Fruit fly (Drosophila melanogaster) whole organism, prepupa: Measurements from ENCODE around the gene drl.

Source experiments
- Blimp-1 ChIP-seq: fragments of 200-800 bp; sonication (Bioruptor generic); optimal IDR thresholded peaks from 3 replicates; lab custom pipeline; 2017; ENCODE audit warnings: missing biosample characterization, missing genetic modification characterization, mild to moderate bottlenecking, moderate library complexity, missing genetic modification reagents
- CG10631 ChIP-seq: fragments of 200-800 bp; sonication (Bioruptor generic); optimal IDR thresholded peaks from 2 replicates; lab custom pipeline; 2016; ENCODE audit warnings: missing biosample characterization, missing genetic modification characterization
- CG10669 ChIP-seq: fragments of 200-800 bp; sonication (Bioruptor generic); optimal IDR thresholded peaks from 3 replicates; lab custom pipeline; 2018; ENCODE audit warnings: missing biosample characterization, mild to moderate bottlenecking, missing genetic modification characterization, moderate library complexity
- CG11294 ChIP-seq: fragments of 200-800 bp; sonication (Bioruptor generic); IDR thresholded peaks from 2 replicates; pipeline ENCODE4 v1.3.6; 2022; ENCODE audit warnings: missing biosample characterization, missing genetic modification characterization
- CG11762 ChIP-seq: fragments of 200-800 bp; sonication (Bioruptor generic); optimal IDR thresholded peaks from 3 replicates; lab custom pipeline; 2016; ENCODE audit warnings: missing biosample characterization, missing genetic modification characterization; ENCODE audit not compliant: insufficient read depth
- CG15336 ChIP-seq: fragments of 200-800 bp; sonication (Bioruptor generic); IDR thresholded peaks from 2 replicates; pipeline ENCODE4 v1.3.6; 2022; ENCODE audit warnings: missing biosample characterization, missing genetic modification characterization
- CG1621 ChIP-seq: fragments of 200-800 bp; sonication (Bioruptor generic); optimal IDR thresholded peaks from 3 replicates; lab custom pipeline; 2018; ENCODE audit warnings: missing biosample characterization, mild to moderate bottlenecking, missing genetic modification characterization
- CG16779 ChIP-seq: fragments of 200-800 bp; sonication (Bioruptor generic); optimal IDR thresholded peaks from 3 replicates; lab custom pipeline; 2017; ENCODE audit warnings: missing biosample characterization, mild to moderate bottlenecking, missing genetic modification characterization
- CG3032 ChIP-seq: fragments of 200-800 bp; optimal IDR thresholded peaks from 2 replicates; lab custom pipeline; 2019; ENCODE audit warnings: missing biosample characterization, mild to moderate bottlenecking, missing genetic modification characterization, moderate library complexity
- CG31627 ChIP-seq: fragments of 200-800 bp; sonication (Bioruptor generic); optimal IDR thresholded peaks from 3 replicates; lab custom pipeline; 2016; ENCODE audit warnings: missing biosample characterization, missing genetic modification characterization
- CG32006 ChIP-seq: fragments of 200-800 bp; sonication (Bioruptor generic); optimal IDR thresholded peaks from 3 replicates; lab custom pipeline; 2017; ENCODE audit warnings: missing biosample characterization, mild to moderate bottlenecking, missing genetic modification characterization
- CG34406 ChIP-seq: fragments of 200-800 bp; sonication (Bioruptor generic); optimal IDR thresholded peaks from 3 replicates; lab custom pipeline; 2016; ENCODE audit warnings: missing biosample characterization, missing genetic modification characterization
- CG3919 ChIP-seq: fragments of 200-800 bp; sonication (Bioruptor generic); optimal IDR thresholded peaks from 3 replicates; lab custom pipeline; 2016; ENCODE audit warnings: missing biosample characterization, missing genetic modification characterization
- CG4318 ChIP-seq: fragments of 200-800 bp; sonication (Bioruptor generic); optimal IDR thresholded peaks from 3 replicates; lab custom pipeline; 2017; ENCODE audit warnings: missing biosample characterization, mild to moderate bottlenecking, missing genetic modification characterization
- CG6163 ChIP-seq: fragments of 200-800 bp; sonication (Bioruptor generic); IDR thresholded peaks from 3 replicates; pipeline ENCODE4 v1.3.6; 2022; ENCODE audit warnings: missing biosample characterization, missing genetic modification characterization
- CG6276 ChIP-seq: fragments of 200-800 bp; sonication (Bioruptor generic); optimal IDR thresholded peaks from 2 replicates; lab custom pipeline; 2017; ENCODE audit warnings: missing biosample characterization, mild to moderate bottlenecking, missing genetic modification characterization
- CG6792 ChIP-seq: fragments of 200-800 bp; sonication (Bioruptor generic); optimal IDR thresholded peaks from 3 replicates; lab custom pipeline; 2016; ENCODE audit warnings: missing biosample characterization, missing genetic modification characterization
- CG6808 ChIP-seq: fragments of 200-800 bp; sonication (Bioruptor generic); optimal IDR thresholded peaks from 3 replicates; lab custom pipeline; 2017; ENCODE audit warnings: missing biosample characterization, missing genetic modification characterization, mild to moderate bottlenecking, moderate library complexity, missing genetic modification reagents
- CG6854 ChIP-seq: fragments of 200-800 bp; sonication (Bioruptor generic); optimal IDR thresholded peaks from 2 replicates; lab custom pipeline; 2017; ENCODE audit warnings: missing biosample characterization, mild to moderate bottlenecking, missing genetic modification characterization
- CG7368 ChIP-seq: fragments of 200-800 bp; sonication (Bioruptor generic); optimal IDR thresholded peaks from 3 replicates; lab custom pipeline; 2016; ENCODE audit warnings: missing biosample characterization, missing genetic modification characterization
- CG8119 ChIP-seq: fragments of 200-800 bp; sonication (Bioruptor generic); IDR thresholded peaks from 3 replicates; pipeline ENCODE4 v1.3.6; 2022; ENCODE audit warnings: missing biosample characterization, missing genetic modification characterization
- CG8319 ChIP-seq: fragments of 200-800 bp; sonication (Bioruptor generic); optimal IDR thresholded peaks from 3 replicates; lab custom pipeline; 2016; ENCODE audit warnings: missing biosample characterization, missing genetic modification characterization
- CG8632 ChIP-seq: fragments of 200-800 bp; sonication (Bioruptor generic); optimal IDR thresholded peaks from 3 replicates; lab custom pipeline; 2016; ENCODE audit warnings: missing biosample characterization, missing genetic modification characterization
- CG9139 ChIP-seq: fragments of 200-800 bp; sonication (Bioruptor generic); optimal IDR thresholded peaks from 3 replicates; lab custom pipeline; 2017; ENCODE audit warnings: missing biosample characterization, mild to moderate bottlenecking, missing genetic modification characterization
- Eip75B ChIP-seq: fragments of 200-800 bp; sonication (Bioruptor generic); optimal IDR thresholded peaks from 3 replicates; lab custom pipeline; 2016; ENCODE audit warnings: missing biosample characterization, missing genetic modification characterization
- Eip78C ChIP-seq: fragments of 200-800 bp; sonication (Bioruptor generic); peaks from one replicate; lab custom pipeline; 2016; ENCODE audit warnings: missing biosample characterization, missing genetic modification characterization
- Eip93F ChIP-seq: fragments of 200-800 bp; sonication (Bioruptor generic); optimal IDR thresholded peaks from 2 replicates; lab custom pipeline; 2016; ENCODE audit warnings: missing biosample characterization, mild to moderate bottlenecking, missing genetic modification characterization
- Ets21C ChIP-seq: fragments of 200-800 bp; sonication (Bioruptor generic); optimal IDR thresholded peaks from 3 replicates; lab custom pipeline; 2016; ENCODE audit warnings: missing biosample characterization, missing genetic modification characterization
- Ets96B ChIP-seq: fragments of 200-800 bp; optimal IDR thresholded peaks from 2 replicates; lab custom pipeline; 2019; ENCODE audit warnings: missing biosample characterization, mild to moderate bottlenecking, missing genetic modification characterization, moderate library complexity
- Gug ChIP-seq: fragments of 200-800 bp; sonication (Bioruptor generic); IDR thresholded peaks from 2 replicates; pipeline ENCODE4 v1.3.6; 2022; ENCODE audit warnings: missing biosample characterization, missing genetic modification characterization
- Hr38 ChIP-seq: sonication (Bioruptor generic); optimal IDR thresholded peaks from 2 replicates; lab custom pipeline; 2016; ENCODE audit warnings: missing biosample characterization, missing genetic modification characterization
- Hr39 ChIP-seq: fragments of 200-800 bp; sonication (Bioruptor generic); optimal IDR thresholded peaks from 2 replicates; lab custom pipeline; 2016; ENCODE audit warnings: missing biosample characterization, missing genetic modification characterization
- Hr4 ChIP-seq: fragments of 200-800 bp; sonication (Bioruptor generic); optimal IDR thresholded peaks from 3 replicates; lab custom pipeline; 2016; ENCODE audit warnings: missing biosample characterization, missing genetic modification characterization
- Met ChIP-seq: fragments of 200-800 bp; sonication (Bioruptor generic); optimal IDR thresholded peaks from 3 replicates; lab custom pipeline; 2016; ENCODE audit warnings: missing biosample characterization, missing genetic modification characterization
- Smox ChIP-seq: fragments of 200-800 bp; sonication (Bioruptor generic); optimal IDR thresholded peaks from 3 replicates; lab custom pipeline; 2016; ENCODE audit warnings: missing biosample characterization, missing genetic modification characterization
- Sox102F ChIP-seq: fragments of 200-800 bp; sonication (Bioruptor generic); optimal IDR thresholded peaks from 2 replicates; lab custom pipeline; 2016; ENCODE audit warnings: missing biosample characterization, mild to moderate bottlenecking, missing genetic modification characterization
- Sox14 ChIP-seq: fragments of 200-800 bp; sonication (Bioruptor generic); optimal IDR thresholded peaks from 3 replicates; lab custom pipeline; 2016; ENCODE audit warnings: missing biosample characterization, missing genetic modification characterization
- Sox15 ChIP-seq: fragments of 200-800 bp; sonication (Bioruptor generic); optimal IDR thresholded peaks from 3 replicates; lab custom pipeline; 2016; ENCODE audit warnings: missing biosample characterization, missing genetic modification characterization
- achi ChIP-seq: fragments of 200-800 bp; sonication (Bioruptor generic); optimal IDR thresholded peaks from 3 replicates; lab custom pipeline; 2016; ENCODE audit warnings: missing biosample characterization, missing genetic modification characterization
- acj6 ChIP-seq: fragments of 200-800 bp; sonication (Bioruptor generic); optimal IDR thresholded peaks from 3 replicates; lab custom pipeline; 2016; ENCODE audit warnings: missing biosample characterization, missing genetic modification characterization
- cyc ChIP-seq: fragments of 200-800 bp; sonication (Bioruptor generic); optimal IDR thresholded peaks from 3 replicates; lab custom pipeline; 2016; ENCODE audit warnings: missing biosample characterization, missing genetic modification characterization
- dac ChIP-seq: fragments of 200-800 bp; sonication (Bioruptor generic); optimal IDR thresholded peaks from 2 replicates; lab custom pipeline; 2017; ENCODE audit warnings: missing biosample characterization, mild to moderate bottlenecking, missing genetic modification characterization
- dsx ChIP-seq: fragments of 200-800 bp; optimal IDR thresholded peaks from 3 replicates; lab custom pipeline; 2019; ENCODE audit warnings: missing biosample characterization, mild to moderate bottlenecking, missing genetic modification characterization, moderate library complexity; ENCODE audit not compliant: poor library complexity, severe bottlenecking
- eg ChIP-seq: fragments of 200-800 bp; sonication (Bioruptor generic); IDR thresholded peaks from 3 replicates; pipeline ENCODE4 v1.3.6; 2022; ENCODE audit warnings: missing biosample characterization, missing genetic modification characterization
- esn ChIP-seq: fragments of 200-800 bp; sonication (Bioruptor generic); optimal IDR thresholded peaks from 2 replicates; lab custom pipeline; 2016; ENCODE audit warnings: missing biosample characterization, mild to moderate bottlenecking, missing genetic modification characterization, moderate library complexity
- fd85E ChIP-seq: fragments of 200-800 bp; sonication (Bioruptor generic); optimal IDR thresholded peaks from 3 replicates; lab custom pipeline; 2016; ENCODE audit warnings: missing biosample characterization, missing genetic modification characterization
- fkh ChIP-seq: fragments of 200-800 bp; sonication (Bioruptor generic); optimal IDR thresholded peaks from 3 replicates; lab custom pipeline; 2017; ENCODE audit warnings: missing biosample characterization, mild to moderate bottlenecking, missing genetic modification characterization, moderate library complexity
- lz ChIP-seq: fragments of 200-800 bp; sonication (Bioruptor generic); optimal IDR thresholded peaks from 3 replicates; lab custom pipeline; 2016; ENCODE audit warnings: missing biosample characterization, missing genetic modification characterization
- net ChIP-seq: fragments of 200-800 bp; sonication (Bioruptor generic); optimal IDR thresholded peaks from 3 replicates; lab custom pipeline; 2016; ENCODE audit warnings: missing biosample characterization, missing genetic modification characterization
- salr ChIP-seq, 2 experiments: fragments of 200-800 bp; sonication (Bioruptor generic); optimal IDR thresholded peaks; 3 replicates each; lab custom pipeline; 2016 to 2018; ENCODE audit warnings: missing biosample characterization in 2 of 2, missing genetic modification characterization in 2 of 2, mild to moderate bottlenecking in 1 of 2
- ss ChIP-seq, 2 experiments: fragments of 200-800 bp; sonication (Bioruptor generic); optimal IDR thresholded peaks; 2 replicates in 1 of 2; 3 replicates in 1 of 2; lab custom pipeline; 2017 to 2018; ENCODE audit warnings: mild to moderate bottlenecking in 2 of 2, missing biosample characterization in 2 of 2, missing genetic modification characterization in 2 of 2, moderate library complexity in 1 of 2
- svp ChIP-seq: fragments of 200-800 bp; sonication (Bioruptor generic); peaks from one replicate; lab custom pipeline; 2016; ENCODE audit warnings: missing biosample characterization, missing genetic modification characterization
- topi ChIP-seq: fragments of 200-800 bp; sonication (Bioruptor generic); optimal IDR thresholded peaks from 3 replicates; lab custom pipeline; 2016; ENCODE audit warnings: missing biosample characterization, missing genetic modification characterization

Gene drl

DNA sequence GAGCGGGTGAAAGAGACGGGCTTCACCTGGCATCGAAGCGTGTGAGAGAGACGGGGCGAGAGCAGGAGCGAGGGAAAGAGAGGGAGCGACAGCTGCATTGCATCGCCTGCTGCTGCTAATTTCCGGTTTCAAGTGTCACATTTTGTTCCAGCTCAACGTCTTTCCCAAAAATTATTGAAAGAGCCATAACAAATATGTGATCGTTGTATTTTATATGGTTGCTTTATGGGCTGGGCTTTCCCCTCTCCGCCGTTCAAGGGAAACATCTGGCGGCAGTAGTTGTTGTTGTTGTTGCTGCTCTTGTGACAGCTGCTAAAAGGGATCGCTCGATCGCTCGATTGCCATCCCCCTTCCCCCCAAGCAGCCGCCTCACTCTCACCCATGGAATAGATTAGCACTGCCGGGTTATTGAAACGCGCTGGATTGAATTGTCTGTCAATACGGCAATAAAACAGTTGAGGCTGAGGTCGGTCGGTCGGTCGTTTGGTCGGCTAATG is 35.2 kb upstream of the drl start:
- no peak for TF ChIP-seq CG6276 (GFP tag; lab: Kevin White, UChicago)
- TF ChIP-seq acj6: no peak
- no peak for TF ChIP-seq fd85E (GFP tag; lab: Kevin White, UChicago)
- no peak for TF ChIP-seq CG8319 (GFP tag; lab: Kevin White, UChicago)
- no peak for TF ChIP-seq CG11762 (GFP tag; lab: Kevin White, UChicago)
- TF ChIP-seq CG8119: no peak
- TF ChIP-seq CG3032 (tag; lab: Kevin White, UChicago): no peak
- TF ChIP-seq net: peak; percentile 55
- TF ChIP-seq Eip78C (GFP tag; lab: Kevin White, UChicago): peak; percentile 80
- TF ChIP-seq Sox15 (GFP tag; lab: Kevin White, UChicago): no peak
- 0 out of 3 replicates have a peak, but pooled peaks have one; percentile 34 for TF ChIP-seq CG6163 (GFP tag; lab: Robert Waterston, UW)
- TF ChIP-seq Gug (GFP tag; lab: Robert Waterston, UW): no peak
- TF ChIP-seq Sox102F (GFP tag; lab: Kevin White, UChicago): no peak
- TF ChIP-seq CG31627: no peak
- no peak for TF ChIP-seq Hr4 (GFP tag; lab: Kevin White, UChicago)
- TF ChIP-seq Eip93F (GFP tag; lab: Kevin White, UChicago): no peak
- no peak for TF ChIP-seq Met (GFP tag; lab: Kevin White, UChicago)
- no peak for TF ChIP-seq eg (GFP tag; lab: Robert Waterston, UW)
- no peak for TF ChIP-seq CG1621 (tag; lab: Kevin White, UChicago)
- TF ChIP-seq CG6854 (GFP tag; lab: Kevin White, UChicago): no peak
- TF ChIP-seq topi (GFP tag; lab: Kevin White, UChicago): no peak
- TF ChIP-seq Ets21C (GFP tag; lab: Kevin White, UChicago): no peak
- TF ChIP-seq CG11294 (GFP tag; lab: Robert Waterston, UW): no peak
- no peak for TF ChIP-seq Ets96B (tag; lab: Kevin White, UChicago)
- TF ChIP-seq dac: no peak
- peak; percentile 51 for TF ChIP-seq CG6808 (GFP tag; lab: Kevin White, UChicago)
- TF ChIP-seq esn: no peak
- no peak for TF ChIP-seq CG7368 (GFP tag; lab: Kevin White, UChicago)
- peak; percentile 74 for TF ChIP-seq fkh (GFP tag; lab: Kevin White, UChicago)
- TF ChIP-seq Sox14 (GFP tag; lab: Kevin White, UChicago): no peak
- TF ChIP-seq CG15336 (GFP tag; lab: Robert Waterston, UW): no peak
- TF ChIP-seq CG4318: no peak
- no peak for TF ChIP-seq Blimp-1 (GFP tag; lab: Kevin White, UChicago)
- TF ChIP-seq CG32006 (GFP tag; lab: Kevin White, UChicago): no peak
- no peak for TF ChIP-seq CG34406
- no peak for TF ChIP-seq CG10631
- TF ChIP-seq lz: no peak
- peak; percentile 80 to 81 for TF ChIP-seq ss (GFP tag; optimal IDR thresholded peaks at IDR 0.05; lab: Kevin White, UChicago)
- peak; percentile 80 for TF ChIP-seq CG9139
- TF ChIP-seq CG6792 (GFP tag; lab: Kevin White, UChicago): no peak
- TF ChIP-seq salr (GFP tag; optimal IDR thresholded peaks at IDR 0.05; lab: Kevin White, UChicago): no peak
- TF ChIP-seq dsx (GFP tag; lab: Kevin White, UChicago): peak; percentile 71
- no peak for TF ChIP-seq CG8632 (GFP tag; lab: Kevin White, UChicago)
- TF ChIP-seq CG16779 (tag; lab: Kevin White, UChicago): no peak
- no peak for TF ChIP-seq CG10669 (GFP tag; lab: Kevin White, UChicago)
- TF ChIP-seq Hr38 (GFP tag; lab: Kevin White, UChicago): no peak
- no peak for TF ChIP-seq cyc (GFP tag; lab: Kevin White, UChicago)
- TF ChIP-seq svp (GFP tag; lab: Kevin White, UChicago): peak; percentile 87
- peak; percentile 1 for TF ChIP-seq CG3919 (GFP tag; lab: Kevin White, UChicago)
- TF ChIP-seq Smox: no peak
- TF ChIP-seq achi (GFP tag; lab: Kevin White, UChicago): no peak
- no peak for TF ChIP-seq Eip75B (GFP tag; lab: Kevin White, UChicago)
- no peak for TF ChIP-seq Hr39 (GFP tag; lab: Kevin White, UChicago)
